Worm (Caenorhabditis elegans) whole organism, late embryonic: Measurements from ENCODE around the gene rpl-28.

ENCODE experiments used
- C08G9.2 ChIP-seq: sonication (generic microtip); optimal IDR thresholded peaks from 2 replicates; lab custom pipeline; 2016; ENCODE audit warnings: mild to moderate bottlenecking, missing genetic modification characterization, moderate library complexity, missing compliant biosample characterization
- C38D4.7 ChIP-seq: fragments of 200-800 bp; sonication (Bioruptor generic); optimal IDR thresholded peaks from 2 replicates; lab custom pipeline; 2018; ENCODE audit warnings: mild to moderate bottlenecking, missing genetic modification characterization, moderate library complexity, missing compliant biosample characterization
- K02D7.2 ChIP-seq: sonication (generic microtip); optimal IDR thresholded peaks from 2 replicates; lab custom pipeline; 2017; ENCODE audit warnings: mild to moderate bottlenecking, missing genetic modification characterization, missing compliant biosample characterization
- ama-1 ChIP-seq: fragments of 150-350 bp; optimal IDR thresholded peaks from 2 replicates; lab custom pipeline; 2014
- ceh-14 ChIP-seq: sonication (generic microtip); optimal IDR thresholded peaks from 2 replicates; lab custom pipeline; 2016; ENCODE audit warnings: missing genotype, missing genetic modification characterization, missing compliant biosample characterization
- ceh-19 ChIP-seq: fragments of 200-800 bp; sonication (Bioruptor generic); optimal IDR thresholded peaks from 2 replicates; lab custom pipeline; 2018; ENCODE audit warnings: mild to moderate bottlenecking, missing genetic modification characterization, missing compliant biosample characterization
- ceh-22 ChIP-seq: sonication (generic microtip); optimal IDR thresholded peaks from 2 replicates; lab custom pipeline; 2017; ENCODE audit warnings: missing biosample characterization, missing genetic modification characterization
- ceh-34 ChIP-seq: sonication (generic microtip); optimal IDR thresholded peaks from 2 replicates; lab custom pipeline; 2016; ENCODE audit warnings: mild to moderate bottlenecking, missing genetic modification characterization, missing compliant biosample characterization
- ceh-6 ChIP-seq: fragments of 200-800 bp; sonication (Bioruptor generic); optimal IDR thresholded peaks from 2 replicates; lab custom pipeline; 2018; ENCODE audit warnings: mild to moderate bottlenecking, missing genetic modification characterization, missing compliant biosample characterization
- ceh-9 ChIP-seq: sonication (generic microtip); optimal IDR thresholded peaks from 2 replicates; lab custom pipeline; 2016; ENCODE audit warnings: mild to moderate bottlenecking, missing genetic modification characterization, inconsistent platforms, missing compliant biosample characterization
- dve-1 ChIP-seq: sonication (generic microtip); optimal IDR thresholded peaks from 2 replicates; lab custom pipeline; 2017; ENCODE audit warnings: antibody characterized with exemption, mild to moderate bottlenecking, missing genetic modification characterization, missing compliant biosample characterization
- elt-2 ChIP-seq: sonication (generic microtip); optimal IDR thresholded peaks from 2 replicates; lab custom pipeline; 2016; ENCODE audit warnings: missing genetic modification reagents, missing genetic modification characterization, missing compliant biosample characterization
- elt-4 ChIP-seq: sonication (generic microtip); optimal IDR thresholded peaks from 2 replicates; lab custom pipeline; 2016; ENCODE audit warnings: missing genetic modification characterization, missing compliant biosample characterization
- ets-4 ChIP-seq: sonication (generic microtip); optimal IDR thresholded peaks from 2 replicates; lab custom pipeline; 2016; ENCODE audit warnings: missing genetic modification characterization, missing compliant biosample characterization
- eyg-1 ChIP-seq: sonication (generic microtip); optimal IDR thresholded peaks from 2 replicates; lab custom pipeline; 2016; ENCODE audit warnings: missing genotype, missing genetic modification characterization, missing compliant biosample characterization
- fkh-6 ChIP-seq: sonication (generic microtip); optimal IDR thresholded peaks from 2 replicates; lab custom pipeline; 2016; ENCODE audit warnings: missing genetic modification characterization, missing compliant biosample characterization
- gmeb-2 ChIP-seq: sonication (generic microtip); optimal IDR thresholded peaks from 2 replicates; lab custom pipeline; 2016; ENCODE audit warnings: missing genetic modification characterization, inconsistent platforms, missing compliant biosample characterization
- hlh-15 ChIP-seq: sonication (generic microtip); optimal IDR thresholded peaks from 2 replicates; lab custom pipeline; 2016; ENCODE audit warnings: missing genetic modification characterization, missing compliant biosample characterization
- hlh-30 ChIP-seq: sonication (generic microtip); optimal IDR thresholded peaks from 2 replicates; lab custom pipeline; 2017; ENCODE audit warnings: antibody characterized with exemption, missing genetic modification characterization, missing compliant biosample characterization; ENCODE audit not compliant: insufficient read depth
- hlh-8 ChIP-seq: sonication (generic microtip); optimal IDR thresholded peaks from 2 replicates; lab custom pipeline; 2016; ENCODE audit warnings: missing genotype, missing genetic modification characterization, missing compliant biosample characterization
- lim-6 ChIP-seq: sonication (generic microtip); optimal IDR thresholded peaks from 2 replicates; lab custom pipeline; 2016; ENCODE audit warnings: missing genetic modification characterization, missing compliant biosample characterization
- mec-3 ChIP-seq: sonication (generic microtip); optimal IDR thresholded peaks from 2 replicates; lab custom pipeline; 2016; ENCODE audit warnings: borderline replicate concordance, missing genetic modification characterization, missing compliant biosample characterization
- nfya-1 ChIP-seq: sonication (generic microtip); optimal IDR thresholded peaks from 2 replicates; lab custom pipeline; 2017; ENCODE audit warnings: missing genetic modification characterization, mild to moderate bottlenecking, missing compliant biosample characterization, antibody characterized with exemption, moderate library complexity
- nhr-232 ChIP-seq: sonication (generic microtip); optimal IDR thresholded peaks from 2 replicates; lab custom pipeline; 2016; ENCODE audit warnings: missing genetic modification characterization, missing compliant biosample characterization
- odd-2 ChIP-seq: sonication (generic microtip); optimal IDR thresholded peaks from 2 replicates; lab custom pipeline; 2017; ENCODE audit warnings: antibody characterized with exemption, mild to moderate bottlenecking, missing genetic modification characterization, missing compliant biosample characterization
- pag-3 ChIP-seq: sonication (generic microtip); optimal IDR thresholded peaks from 2 replicates; lab custom pipeline; 2016; ENCODE audit warnings: missing compliant biosample characterization, missing genetic modification characterization, borderline replicate concordance
- pat-9 ChIP-seq: fragments of 200-800 bp; sonication (Bioruptor generic); optimal IDR thresholded peaks from 2 replicates; lab custom pipeline; 2018; ENCODE audit warnings: mild to moderate bottlenecking, missing genetic modification characterization, moderate library complexity, missing compliant biosample characterization
- pax-1 ChIP-seq: fragments of 150-350 bp; optimal IDR thresholded peaks from 2 replicates; lab custom pipeline; 2014; ENCODE audit warnings: missing biosample characterization, missing genetic modification characterization
- pha-2 ChIP-seq: sonication (generic microtip); optimal IDR thresholded peaks from 2 replicates; lab custom pipeline; 2017; ENCODE audit warnings: mild to moderate bottlenecking, missing genetic modification characterization, missing compliant biosample characterization
- pqm-1 ChIP-seq: sonication (generic microtip); optimal IDR thresholded peaks from 2 replicates; lab custom pipeline; 2016; ENCODE audit warnings: missing genetic modification characterization, missing compliant biosample characterization
- pros-1 ChIP-seq: fragments of 150-350 bp; optimal IDR thresholded peaks from 2 replicates; lab custom pipeline; 2014; ENCODE audit warnings: missing biosample characterization, missing genetic modification reagents, missing genetic modification characterization
- rnt-1 ChIP-seq: sonication (generic microtip); optimal IDR thresholded peaks from 2 replicates; lab custom pipeline; 2016; ENCODE audit warnings: missing genetic modification characterization, missing compliant biosample characterization
- sox-2 ChIP-seq: fragments of 200-800 bp; sonication (Bioruptor generic); IDR thresholded peaks from 2 replicates; pipeline ENCODE4 v1.3.6; 2022; ENCODE audit warnings: missing genetic modification reagents, missing genetic modification characterization, missing compliant biosample characterization
- syd-9 ChIP-seq: sonication (generic microtip); optimal IDR thresholded peaks from 2 replicates; lab custom pipeline; 2016; ENCODE audit warnings: mild to moderate bottlenecking, missing genetic modification characterization, moderate library complexity, missing compliant biosample characterization
- tbx-2 ChIP-seq: sonication (generic microtip); optimal IDR thresholded peaks from 2 replicates; lab custom pipeline; 2016; ENCODE audit warnings: missing genetic modification characterization, missing compliant biosample characterization
- tbx-7 ChIP-seq: sonication (generic microtip); optimal IDR thresholded peaks from 2 replicates; lab custom pipeline; 2016; ENCODE audit warnings: missing genotype, missing genetic modification characterization, missing compliant biosample characterization
- ttx-3 ChIP-seq: sonication (generic microtip); optimal IDR thresholded peaks from 2 replicates; lab custom pipeline; 2016; ENCODE audit warnings: missing genetic modification reagents, missing genetic modification characterization, missing compliant biosample characterization
- unc-3 ChIP-seq, 2 experiments: fragments of 200-800 bp in 1 of 2; sonication (Bioruptor generic) in 1 of 2; sonication (generic microtip) in 1 of 2; conservative IDR thresholded peaks in 1 of 2; optimal IDR thresholded peaks in 1 of 2; 2 replicates each; pipeline versions ENCODE4 v1.3.6 to Lab custom; 2016 to 2022; ENCODE audit warnings: missing compliant biosample characterization in 2 of 2, missing genetic modification characterization in 2 of 2, missing genetic modification reagents in 1 of 2
- unc-86 ChIP-seq: sonication (generic microtip); optimal IDR thresholded peaks from 2 replicates; lab custom pipeline; 2016; ENCODE audit warnings: missing genetic modification characterization, missing compliant biosample characterization
- zip-5 ChIP-seq: sonication (generic microtip); optimal IDR thresholded peaks from 2 replicates; lab custom pipeline; 2016; ENCODE audit warnings: missing genetic modification characterization, missing compliant biosample characterization
- ztf-16 ChIP-seq: sonication (generic microtip); optimal IDR thresholded peaks from 2 replicates; lab custom pipeline; 2017; ENCODE audit warnings: missing genetic modification characterization, missing compliant biosample characterization

The rpl-28 gene

DNA sequence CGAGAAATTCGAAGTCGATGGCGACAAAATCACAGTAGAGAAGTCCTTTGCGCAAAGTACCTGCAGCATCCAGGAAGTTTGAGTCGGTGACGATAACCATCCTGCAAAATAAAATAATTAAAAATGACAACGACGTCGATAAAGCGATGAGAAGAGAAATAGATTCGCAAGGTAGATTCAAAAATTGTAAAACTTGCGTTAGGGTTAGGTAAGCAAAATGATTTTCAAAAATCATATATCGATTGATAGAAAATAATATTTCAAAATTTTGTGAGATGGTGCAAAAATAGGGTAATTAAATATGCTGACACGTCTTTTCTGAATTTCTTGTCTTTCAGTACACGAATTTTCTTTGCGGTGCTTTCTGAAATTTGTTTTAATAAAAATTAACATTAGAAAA is 32.8 kb downstream of the rpl-28 start, which contains the start of gene parn-1:
Gene parn-1, minus strand, starts transcription at position 101 of the 400 bp plus-strand sequence.
- TF ChIP-seq hlh-15 (tag; lab: Kevin White, UChicago) (no peak), pag-3 (tag; lab: Kevin White, UChicago) (no peak), fkh-6 (tag; lab: Kevin White, UChicago) (no peak), odd-2 (tag; lab: Kevin White, UChicago) (no peak), ceh-6 (GFP tag; lab: Kevin White, UChicago) (no peak), ceh-19 (GFP tag; lab: Kevin White, UChicago) (no peak), unc-86 (no peak), unc-3 (GFP tag; conservative IDR thresholded peaks at IDR 0.05; lab: Robert Waterston, UW) (no peak), unc-3 (tag; optimal IDR thresholded peaks at IDR 0.05; lab: Kevin White, UChicago) (no peak), ceh-9 (tag; lab: Kevin White, UChicago) (no peak), elt-4 (tag; lab: Kevin White, UChicago) (no peak), ceh-22 (tag; lab: Kevin White, UChicago) (no peak), eyg-1 (no peak), pha-2 (tag; lab: Kevin White, UChicago) (no peak), C38D4.7 (GFP tag; lab: Kevin White, UChicago) (no peak), rnt-1 (tag; lab: Kevin White, UChicago) (no peak), C08G9.2 (tag; lab: Kevin White, UChicago) (no peak)
- TF ChIP-seq, all 69 proteins: peak for 0

DNA sequence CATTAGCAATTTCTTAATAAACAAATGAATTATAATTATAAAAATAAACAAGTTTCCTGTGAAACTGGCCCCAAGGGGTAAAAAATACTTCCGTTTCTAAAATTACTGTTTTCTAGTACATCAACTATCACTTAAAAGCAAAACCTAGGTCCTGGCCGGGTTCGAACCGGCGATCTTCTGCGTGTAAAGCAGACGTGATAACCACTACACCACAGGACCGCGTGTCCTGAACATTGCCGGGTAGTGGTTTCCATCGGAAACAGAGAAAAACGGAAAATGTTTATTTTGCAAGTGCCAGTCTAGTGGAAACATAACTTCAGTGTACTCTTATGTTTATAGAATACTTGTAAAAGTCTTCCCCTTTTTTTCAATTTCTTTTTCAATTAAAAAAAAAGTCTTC is 44.7 kb downstream of the rpl-28 start:
- no peak for TF ChIP-seq eyg-1
- TF ChIP-seq nfya-1 (tag; lab: Kevin White, UChicago) = no peak
- TF ChIP-seq ztf-16 (tag; lab: Kevin White, UChicago) = no peak
- TF ChIP-seq, all 69 proteins: peak for 0

DNA sequence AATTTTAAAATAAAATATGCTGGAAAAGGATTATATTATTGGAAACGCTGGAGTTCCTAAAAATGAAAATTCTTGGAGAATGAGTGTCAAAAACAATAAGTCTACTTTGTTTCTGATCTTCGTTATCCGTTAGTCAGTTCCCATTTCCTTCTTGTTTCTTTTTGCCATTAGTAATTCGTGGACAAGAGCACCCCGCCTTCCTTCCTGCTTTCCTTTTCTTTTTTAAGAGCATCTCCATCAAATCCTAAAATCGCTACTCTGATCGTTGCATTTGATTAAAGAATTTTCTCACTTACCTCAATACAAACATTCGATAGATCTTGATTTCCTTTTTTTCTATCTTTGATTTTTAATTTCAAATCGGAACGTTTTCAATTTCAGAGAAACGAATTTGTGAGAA is 48.1 kb downstream of the rpl-28 start, which contains the start of gene frpr-15:
Gene frpr-15, plus strand, starts transcription at position 301 of the 400 bp plus-strand sequence.
- TF ChIP-seq sox-2 (GFP tag; lab: Robert Waterston, UW) (no peak), dve-1 (tag; lab: Kevin White, UChicago) (no peak), ceh-34 (tag; lab: Kevin White, UChicago) (no peak), K02D7.2 (tag; lab: Kevin White, UChicago) (no peak), lim-6 (tag; lab: Kevin White, UChicago) (no peak), ttx-3 (tag; lab: Kevin White, UChicago) (no peak), pros-1 (no peak), mec-3 (tag; lab: Kevin White, UChicago) (no peak), unc-86 (no peak), ama-1 (lab: Kevin White, UChicago) (no peak), pha-2 (tag; lab: Kevin White, UChicago) (no peak), tbx-7 (tag; lab: Kevin White, UChicago) (no peak), pat-9 (tag; lab: Kevin White, UChicago) (no peak), pax-1 (no peak), ets-4 (tag; lab: Kevin White, UChicago) (no peak)
- TF ChIP-seq, all 69 proteins: peak for 0

DNA sequence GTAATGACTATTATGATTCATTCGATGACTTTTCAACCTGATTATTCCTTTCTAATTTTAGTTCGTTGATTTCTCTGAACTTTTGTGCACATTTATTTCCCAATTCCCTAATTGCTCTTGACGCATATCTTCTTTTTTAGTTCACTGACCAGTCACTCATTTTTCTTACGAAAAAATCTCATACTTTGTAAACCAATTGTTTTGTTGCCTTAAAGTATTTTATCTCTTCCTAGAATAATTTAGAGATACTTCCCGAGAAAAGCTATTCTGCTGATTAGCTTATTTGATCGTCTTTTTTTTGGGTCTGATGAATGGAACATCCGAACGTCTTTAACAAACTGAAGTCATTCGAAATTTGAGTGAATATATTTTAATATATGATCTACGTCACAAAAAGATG is 48.6 kb downstream of the rpl-28 start:
- TF ChIP-seq elt-2 (tag; lab: Kevin White, UChicago) (no peak), ceh-14 (no peak), sox-2 (GFP tag; lab: Robert Waterston, UW) (no peak), pqm-1 (no peak), syd-9 (no peak), tbx-2 (no peak), zip-5 (tag; lab: Kevin White, UChicago) (no peak), hlh-30 (no peak), gmeb-2 (tag; lab: Kevin White, UChicago) (no peak), nhr-232 (tag; lab: Kevin White, UChicago) (no peak), mec-3 (tag; lab: Kevin White, UChicago) (no peak), pat-9 (tag; lab: Kevin White, UChicago) (no peak), hlh-8 (tag; lab: Kevin White, UChicago) (no peak)
